Fruit fly (Drosophila melanogaster) whole organism, wandering third instar larva: Measurements from ENCODE around the gene Wdr33.

ENCODE experiments used
- Abd-B ChIP-seq: fragments of >200 bp; optimal IDR thresholded peaks from 2 replicates; lab custom pipeline; 2017; ENCODE audit warnings: missing biosample characterization, missing genetic modification characterization
- CG32264 ChIP-seq: fragments of 200-800 bp; sonication (Bioruptor generic); optimal IDR thresholded peaks from 2 replicates; lab custom pipeline; 2016; ENCODE audit warnings: missing biosample characterization, missing genetic modification characterization
- CG9705 ChIP-seq: fragments of 200-800 bp; sonication (Bioruptor generic); optimal IDR thresholded peaks from 2 replicates; lab custom pipeline; 2018; ENCODE audit warnings: missing biosample characterization, mild to moderate bottlenecking, missing genetic modification characterization
- CrebA ChIP-seq: fragments of 200-800 bp; sonication (Bioruptor generic); optimal IDR thresholded peaks from 2 replicates; lab custom pipeline; 2016; ENCODE audit warnings: missing biosample characterization, mild to moderate bottlenecking, missing genetic modification characterization, borderline replicate concordance
- Dfd ChIP-seq: fragments of >200 bp; optimal IDR thresholded peaks from 2 replicates; lab custom pipeline; 2017; ENCODE audit warnings: missing biosample characterization, missing genetic modification characterization
- Dif ChIP-seq: fragments of 200-275, 200-300 bp; sonication (Bioruptor generic); optimal IDR thresholded peaks from 2 replicates; lab custom pipeline; 2018; ENCODE audit warnings: missing biosample characterization, missing genetic modification characterization; ENCODE audit not compliant: partially characterized antibody
- GATAd ChIP-seq: sonication (Bioruptor generic); optimal IDR thresholded peaks from 2 replicates; lab custom pipeline; 2016; ENCODE audit warnings: missing biosample characterization, missing genetic modification characterization
- HLH106 ChIP-seq: fragments of 200-800 bp; optimal IDR thresholded peaks from 3 replicates; lab custom pipeline; 2019; ENCODE audit warnings: missing biosample characterization, mild to moderate bottlenecking, missing genetic modification characterization, moderate library complexity
- Hnf4 ChIP-seq: fragments of 200-800 bp; sonication (Bioruptor generic); optimal IDR thresholded peaks from 2 replicates; lab custom pipeline; 2016; ENCODE audit warnings: missing biosample characterization, mild to moderate bottlenecking, missing genetic modification characterization
- Hr78 ChIP-seq: fragments of >200 bp; optimal IDR thresholded peaks from 2 replicates; lab custom pipeline; 2017; ENCODE audit warnings: missing biosample characterization, missing genetic modification characterization
- Hr83 ChIP-seq: fragments of 200-300 bp; sonication (Bioruptor generic); optimal IDR thresholded peaks from 2 replicates; lab custom pipeline; 2016; ENCODE audit warnings: missing biosample characterization, mild to moderate bottlenecking, missing genetic modification characterization, moderate library complexity; ENCODE audit not compliant: poor library complexity, severe bottlenecking
- Jra ChIP-seq: sonication (Bioruptor generic); optimal IDR thresholded peaks from 2 replicates; lab custom pipeline; 2016; ENCODE audit warnings: missing biosample characterization, missing genetic modification characterization
- Mio ChIP-seq: sonication (Bioruptor generic); optimal IDR thresholded peaks from 2 replicates; lab custom pipeline; 2016; ENCODE audit warnings: missing biosample characterization, missing genetic modification characterization
- Myc ChIP-seq: fragments of >200 bp; optimal IDR thresholded peaks from 2 replicates; lab custom pipeline; 2017
- N ChIP-seq: fragments of >200 bp; optimal IDR thresholded peaks from 2 replicates; lab custom pipeline; 2018; ENCODE audit warnings: missing biosample characterization, missing external identifiers, missing genetic modification characterization
- OdsH ChIP-seq: fragments of 200-800 bp; sonication (Bioruptor generic); optimal IDR thresholded peaks from 2 replicates; lab custom pipeline; 2016; ENCODE audit warnings: missing biosample characterization, mild to moderate bottlenecking, missing genetic modification characterization
- Rel ChIP-seq, 2 experiments: fragments of 200-800 bp; sonication (Bioruptor generic) in 1 of 2; optimal IDR thresholded peaks; 2 replicates in 1 of 2; 3 replicates in 1 of 2; lab custom pipeline; 2016 to 2019; ENCODE audit warnings: mild to moderate bottlenecking in 2 of 2, missing biosample characterization in 2 of 2, missing genetic modification characterization in 2 of 2, moderate library complexity in 1 of 2
- Sp1 ChIP-seq: fragments of 200-800 bp; sonication (Bioruptor generic); optimal IDR thresholded peaks from 3 replicates; lab custom pipeline; 2019; ENCODE audit warnings: missing biosample characterization, mild to moderate bottlenecking, missing genetic modification characterization, moderate library complexity
- Vsx2 ChIP-seq: fragments of 200-300, 225-300 bp; sonication (Bioruptor generic); optimal IDR thresholded peaks from 2 replicates; lab custom pipeline; 2018; ENCODE audit warnings: missing biosample characterization, missing genetic modification characterization; ENCODE audit not compliant: partially characterized antibody
- br ChIP-seq: fragments of 200-800 bp; sonication (Bioruptor generic); optimal IDR thresholded peaks from 2 replicates; lab custom pipeline; 2016; ENCODE audit warnings: missing biosample characterization, missing genetic modification characterization
- brk ChIP-seq: fragments of 200-800 bp; sonication (Bioruptor generic); optimal IDR thresholded peaks from 2 replicates; lab custom pipeline; 2016; ENCODE audit warnings: missing biosample characterization, mild to moderate bottlenecking, missing genetic modification characterization
- dl ChIP-seq, 2 experiments: fragments of 175-275, 200-275 bp in 1 of 2; fragments of 200-275 bp in 1 of 2; sonication (Bioruptor generic); optimal IDR thresholded peaks; lab custom pipeline; 2018; ENCODE audit warnings: mild to moderate bottlenecking in 2 of 2, missing biosample characterization in 2 of 2, missing genetic modification characterization in 2 of 2, moderate library complexity in 2 of 2; ENCODE audit not compliant: partially characterized antibody in 2 of 2, insufficient read depth in 1 of 2
- dmrt93B ChIP-seq: fragments of 200-800 bp; sonication (Bioruptor generic); optimal IDR thresholded peaks from 2 replicates; lab custom pipeline; 2018; ENCODE audit warnings: missing biosample characterization, mild to moderate bottlenecking, missing genetic modification characterization
- dsf ChIP-seq: sonication (Bioruptor generic); optimal IDR thresholded peaks from 2 replicates; lab custom pipeline; 2016; ENCODE audit warnings: missing biosample characterization, missing genetic modification characterization, borderline replicate concordance
- ey ChIP-seq: fragments of 200-800 bp; sonication (Bioruptor generic); optimal IDR thresholded peaks from 2 replicates; lab custom pipeline; 2016; ENCODE audit warnings: missing biosample characterization, missing genetic modification characterization
- foxo ChIP-seq, 2 experiments: fragments of 200-800 bp; sonication (Bioruptor generic); optimal IDR thresholded peaks; 2 replicates in 1 of 2; 3 replicates in 1 of 2; lab custom pipeline; 2016 to 2017; ENCODE audit warnings: missing biosample characterization in 2 of 2, missing genetic modification characterization in 2 of 2
- fru ChIP-seq: fragments of 200-800 bp; sonication (Bioruptor generic); optimal IDR thresholded peaks from 3 replicates; lab custom pipeline; 2016; ENCODE audit warnings: missing biosample characterization, mild to moderate bottlenecking, missing genetic modification characterization
- h ChIP-seq: fragments of 200-800 bp; sonication (Bioruptor generic); optimal IDR thresholded peaks from 3 replicates; lab custom pipeline; 2016; ENCODE audit warnings: missing biosample characterization, mild to moderate bottlenecking, missing genetic modification characterization
- jim ChIP-seq: fragments of 175-275, 200-325 bp; sonication (Bioruptor generic); optimal IDR thresholded peaks from 2 replicates; lab custom pipeline; 2016; ENCODE audit warnings: missing biosample characterization, mild to moderate bottlenecking, missing genetic modification characterization
- lola ChIP-seq: fragments of >200 bp; optimal IDR thresholded peaks from 2 replicates; lab custom pipeline; 2017; ENCODE audit warnings: missing biosample characterization, missing genetic modification characterization
- pan ChIP-seq: fragments of >200 bp; optimal IDR thresholded peaks from 2 replicates; lab custom pipeline; 2017
- psq ChIP-seq: fragments of 200-800 bp; sonication (Bioruptor generic); optimal IDR thresholded peaks from 3 replicates; lab custom pipeline; 2017; ENCODE audit warnings: missing biosample characterization, mild to moderate bottlenecking, missing genetic modification characterization, moderate library complexity
- rgr ChIP-seq: fragments of 200-800 bp; sonication (Bioruptor generic); optimal IDR thresholded peaks from 3 replicates; lab custom pipeline; 2016; ENCODE audit warnings: missing biosample characterization, mild to moderate bottlenecking, missing genetic modification characterization
- sage ChIP-seq: fragments of 200-800 bp; sonication (Bioruptor generic); optimal IDR thresholded peaks from 2 replicates; lab custom pipeline; 2016; ENCODE audit warnings: missing biosample characterization, mild to moderate bottlenecking, missing genetic modification characterization
- sv ChIP-seq: fragments of 200-800 bp; sonication (Bioruptor generic); optimal IDR thresholded peaks from 3 replicates; lab custom pipeline; 2016; ENCODE audit warnings: missing biosample characterization, missing genetic modification characterization
- tai ChIP-seq: sonication (Bioruptor generic); optimal IDR thresholded peaks from 2 replicates; lab custom pipeline; 2016; ENCODE audit warnings: missing biosample characterization, missing genetic modification characterization
- usp ChIP-seq: fragments of >200 bp; optimal IDR thresholded peaks from 2 replicates; lab custom pipeline; 2017; ENCODE audit warnings: missing biosample characterization, missing genetic modification characterization
- woc ChIP-seq: sonication (Bioruptor generic); optimal IDR thresholded peaks from 2 replicates; lab custom pipeline; 2016; ENCODE audit warnings: missing biosample characterization, mild to moderate bottlenecking, missing genetic modification characterization

The Wdr33 gene

dm6 chr3R:5658984-5659802 is 1.2 kb upstream of the Wdr33 start:
- peak; percentile 29 for TF ChIP-seq fru (GFP tag; lab: Kevin White, UChicago)
- TF ChIP-seq psq = peak; percentile 3
- peak; percentile 15 for TF ChIP-seq Hnf4 (GFP tag; lab: Kevin White, UChicago)
- peak; percentile 5 for TF ChIP-seq OdsH (GFP tag; lab: Kevin White, UChicago)
- peak; percentile 2 for TF ChIP-seq rgr (GFP tag; lab: Kevin White, UChicago)
- peak in 1 of 2 experiments; percentile 20 for TF ChIP-seq foxo (GFP tag; optimal IDR thresholded peaks at IDR 0.05; lab: Kevin White, UChicago)
- peak; percentile 39 for TF ChIP-seq h (GFP tag; lab: Kevin White, UChicago)
- TF ChIP-seq GATAd = no peak
- TF ChIP-seq Hr83 (GFP tag; lab: Kevin White, UChicago) = peak; percentile 36
- TF ChIP-seq Hr78 = no peak
- TF ChIP-seq Dif (GFP tag; lab: Kevin White, UChicago) = no peak

- no peak for TF ChIP-seq N (GFP tag; lab: Kevin White, UChicago)
- TF ChIP-seq Hnf4 (GFP tag; lab: Kevin White, UChicago) = peak; percentile 10
- TF ChIP-seq dsf (GFP tag; lab: Kevin White, UChicago) = no peak
- peak; percentile 36 for TF ChIP-seq Hr83 (GFP tag; lab: Kevin White, UChicago)
- TF ChIP-seq tai (GFP tag; lab: Kevin White, UChicago) = no peak
- TF ChIP-seq Dfd (GFP tag; lab: Kevin White, UChicago) = no peak
- peak; percentile 6 for TF ChIP-seq Jra
- no peak for TF ChIP-seq pan (lab: Kevin White, UChicago)
- TF ChIP-seq CG9705 = no peak
- no peak for TF ChIP-seq psq
- no peak for TF ChIP-seq foxo (GFP tag; optimal IDR thresholded peaks at IDR 0.05; lab: Kevin White, UChicago)
- no peak for TF ChIP-seq fru (GFP tag; lab: Kevin White, UChicago)
These were observed 622 bp upstream of the Wdr33 start, which contains the start of gene CG2182 for dm6 chr3R:5659829-5660197. Gene CG2182, minus strand, starts transcription at chr3R:5659912.

dm6 chr3R:5668928-5669739 is 8.7 kb downstream of the Wdr33 start, which contains the start of the genes Xe7 and Atg17:
Gene Xe7, minus strand, starts transcription at chr3R:5669334.
Gene Atg17, plus strand, starts transcription at chr3R:5669713.
- TF ChIP-seq CG9705 (peak; percentile 91), Rel (GFP tag; optimal IDR thresholded peaks at IDR 0.05; lab: Kevin White, UChicago) (no peak), Rel (tag; optimal IDR thresholded peaks at IDR 0.05; lab: Kevin White, UChicago) (peak; percentile 61), N (GFP tag; lab: Kevin White, UChicago) (no peak), CrebA (no peak), Vsx2 (no peak), dsf (GFP tag; lab: Kevin White, UChicago) (peak; percentile 85), Hnf4 (GFP tag; lab: Kevin White, UChicago) (peak; percentile 88), Myc (lab: Kevin White, UChicago) (peak; percentile 9), CG32264 (GFP tag; lab: Kevin White, UChicago) (peak; percentile 45), Sp1 (GFP tag; lab: Kevin White, UChicago) (peak; percentile 88), sv (peak; percentile 89), dl (GFP tag; optimal IDR thresholded peaks at IDR 0.05; lab: Kevin White, UChicago; ENCODE audit: insufficient read depth in 1 of 2, partially characterized antibody in 2 of 2) (no peak), rgr (GFP tag; lab: Kevin White, UChicago) (peak; percentile 91), GATAd (peak; percentile 85), Dfd (GFP tag; lab: Kevin White, UChicago) (peak; percentile 18), h (GFP tag; lab: Kevin White, UChicago) (peak; percentile 90), psq (peak; percentile 81), woc (GFP tag; lab: Kevin White, UChicago) (peak; percentile 68), Hr83 (GFP tag; lab: Kevin White, UChicago) (peak; percentile 31), Jra (peak; percentile 66), tai (GFP tag; lab: Kevin White, UChicago) (no peak), lola (no peak), HLH106 (tag; lab: Kevin White, UChicago) (peak; percentile 95), br (GFP tag; lab: Kevin White, UChicago) (peak; percentile 87), dmrt93B (GFP tag; lab: Kevin White, UChicago) (peak; percentile 87), fru (GFP tag; lab: Kevin White, UChicago) (peak; percentile 89), Dif (GFP tag; lab: Kevin White, UChicago) (no peak), usp (no peak), sage (GFP tag; lab: Kevin White, UChicago) (peak; percentile 54), Hr78 (no peak), OdsH (GFP tag; lab: Kevin White, UChicago) (peak; percentile 86), ey (GFP tag; lab: Kevin White, UChicago) (peak; percentile 92), Mio (no peak), foxo (GFP tag; optimal IDR thresholded peaks at IDR 0.05; lab: Kevin White, UChicago) (peak; percentile 19 to 94), pan (lab: Kevin White, UChicago) (no peak), jim (GFP tag; lab: Kevin White, UChicago) (no peak), Abd-B (no peak), brk (GFP tag; lab: Kevin White, UChicago) (peak; percentile 77)
- TF ChIP-seq, all 38 proteins: peak for 25
